Worm (Caenorhabditis elegans): ENCODE data around the gene flp-21.

The flp-21 gene

DNA sequence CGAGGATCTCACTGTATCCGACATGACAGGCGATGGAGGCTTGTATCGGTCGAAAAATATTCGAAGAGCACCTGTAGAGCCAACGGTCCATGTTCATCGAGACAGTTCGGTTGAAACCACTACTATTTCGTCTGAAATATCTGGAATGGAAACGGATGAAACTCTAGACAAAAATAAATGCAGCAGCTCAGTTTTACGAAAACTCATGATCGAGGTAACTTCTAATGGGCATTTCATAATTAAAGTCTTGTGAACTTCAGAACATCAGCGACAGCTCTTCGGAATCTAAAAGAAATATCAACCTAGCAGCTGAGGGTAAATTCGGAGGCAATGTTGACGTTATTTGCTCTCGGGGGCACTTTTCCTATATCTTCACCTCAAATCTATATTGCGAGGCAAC lies 17.9 kb upstream of the flp-21 start (continued):
- TF ChIP-seq attf-6 (GFP tag; IDR thresholded peaks at IDR 0.05) (peak; percentile 16; the same call in 1 of the 2 replicates), sdz-38 (tag; optimal IDR thresholded peaks at IDR 0.05) (no peak), B0336.3 (GFP tag; IDR thresholded peaks at IDR 0.05) (peak; percentile 75), nfyb-1 (GFP tag; IDR thresholded peaks at IDR 0.05) (no peak)

DNA sequence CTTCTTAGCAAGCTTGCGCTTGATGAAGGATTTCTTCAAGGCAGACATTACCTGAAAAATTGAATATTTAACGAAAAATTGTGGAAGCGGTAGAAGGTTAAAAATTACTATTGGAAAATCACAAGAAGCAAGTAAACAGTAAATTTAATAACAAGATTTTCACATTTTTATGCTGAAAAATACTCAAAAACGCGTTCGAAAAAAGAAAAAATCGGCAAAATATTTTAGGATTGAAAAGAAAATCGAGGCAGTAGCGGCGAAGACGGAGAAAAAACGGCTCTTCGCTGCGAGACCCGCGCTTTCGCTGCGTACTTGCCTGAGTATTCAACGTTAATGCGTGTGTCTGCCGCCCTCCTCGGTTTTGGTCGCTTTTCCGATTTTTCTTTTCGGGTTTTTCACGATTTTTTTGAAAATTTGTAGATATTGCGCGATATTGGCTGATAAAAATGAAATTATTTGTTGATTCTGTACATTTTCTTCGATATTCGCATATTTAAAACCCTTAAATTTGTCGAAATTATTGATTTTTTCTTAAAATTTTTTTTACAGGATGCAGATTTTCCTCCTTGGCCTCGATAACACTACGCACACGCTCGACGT lies 17.0 kb upstream of the flp-21 start, which contains the start of the genes rpl-39 and rps-30:
Gene rpl-39 (minus strand): TSS at position 51 of the 600 bp plus-strand sequence.
Gene rps-30 (plus strand): TSS at position 550 of the 600 bp plus-strand sequence.
- TF ChIP-seq egrh-3 (GFP tag; IDR thresholded peaks at IDR 0.05), result peak; percentile 34; the same call in 1 of the 2 replicates
- TF ChIP-seq ztf-28 (GFP tag; IDR thresholded peaks at IDR 0.05), result no peak
- TF ChIP-seq ets-4 (GFP tag; optimal IDR thresholded peaks at IDR 0.05), result no peak
- TF ChIP-seq gei-17 (GFP tag; optimal IDR thresholded peaks at IDR 0.05), result no peak
- TF ChIP-seq dox-1 (GFP tag; IDR thresholded peaks at IDR 0.05), result no peak; the same call in 1 of the 2 replicates
- peak; percentile 29 for TF ChIP-seq snpc-1.1 (tag; optimal IDR thresholded peaks at IDR 0.05; ENCODE audit: insufficient read depth)
- peak; percentile 28 for TF ChIP-seq snpc-4 (GFP tag; optimal IDR thresholded peaks at IDR 0.05)
- peak in 3 of 4 experiments; percentile 47 to 73 (median 53) for TF ChIP-seq snpc-4 (tag; optimal IDR thresholded peaks at IDR 0.05)
- peak; percentile 42; the same call in 1 of the 2 replicates for TF ChIP-seq ekl-4 (GFP tag; IDR thresholded peaks at IDR 0.05)
- no peak for TF ChIP-seq F10E7.11 (tag; optimal IDR thresholded peaks at IDR 0.05)
- TF ChIP-seq lin-26 (GFP tag; IDR thresholded peaks at IDR 0.05), result no peak
- TF ChIP-seq madf-10 (tag; optimal IDR thresholded peaks at IDR 0.05), result peak; percentile 43
- TF ChIP-seq xnd-1 (tag; optimal IDR thresholded peaks at IDR 0.05), result no peak
- TF ChIP-seq lsy-27 (tag; optimal IDR thresholded peaks at IDR 0.05; ENCODE audit: borderline replicate concordance, insufficient read depth), result no peak
- peak; percentile 72 for TF ChIP-seq rcor-1 (GFP tag; IDR thresholded peaks at IDR 0.05)
- TF ChIP-seq F52B5.7 (tag; optimal IDR thresholded peaks at IDR 0.05), result no peak
- peak; percentile 52 for TF ChIP-seq ZK185.1 (tag; optimal IDR thresholded peaks at IDR 0.05; ENCODE audit: poor library complexity, severe bottlenecking)
- TF ChIP-seq ceh-79 (tag; optimal IDR thresholded peaks at IDR 0.05), result no peak
- no peak for TF ChIP-seq B0336.3 (GFP tag; IDR thresholded peaks at IDR 0.05)
- TF ChIP-seq Y56A3A.18 (GFP tag; IDR thresholded peaks at IDR 0.05), result no peak
- TF ChIP-seq madf-3 (GFP tag; IDR thresholded peaks at IDR 0.05), result peak; percentile 79; the same call in 1 of the 2 replicates
- peak; percentile 56 for TF ChIP-seq tlf-1 (GFP tag; optimal IDR thresholded peaks at IDR 0.05)
- no peak for TF ChIP-seq tbx-9 (tag; optimal IDR thresholded peaks at IDR 0.05; ENCODE audit: borderline replicate concordance)
- no peak for TF ChIP-seq akir-1 (GFP tag; optimal IDR thresholded peaks at IDR 0.05)
- TF ChIP-seq Y53F4B.3 (GFP tag; IDR thresholded peaks at IDR 0.05), result no peak
- TF ChIP-seq unc-62 (GFP tag; optimal IDR thresholded peaks at IDR 0.05), result peak; percentile 22
- no peak for TF ChIP-seq aptf-3 (GFP tag; IDR thresholded peaks at IDR 0.05)
- TF ChIP-seq efl-1 (GFP tag; optimal IDR thresholded peaks at IDR 0.05), result peak; percentile 24
- TF ChIP-seq B0261.1 (tag; optimal IDR thresholded peaks at IDR 0.05), result no peak
- no peak for TF ChIP-seq nfya-1 (tag; optimal IDR thresholded peaks at IDR 0.05; ENCODE audit: borderline replicate concordance, insufficient read depth)
- TF ChIP-seq ztf-22 (GFP tag; optimal IDR thresholded peaks at IDR 0.05), result no peak
- TF ChIP-seq die-1 (tag; optimal IDR thresholded peaks at IDR 0.05), result no peak
- peak in 1 of 2 experiments; percentile 22 for TF ChIP-seq let-607 (tag; optimal IDR thresholded peaks at IDR 0.05)
- TF ChIP-seq ztf-25 (GFP tag; IDR thresholded peaks at IDR 0.05), result no peak
- TF ChIP-seq K11D2.4 (GFP tag; IDR thresholded peaks at IDR 0.05), result peak; percentile 72
- no peak for TF ChIP-seq hlh-26 (GFP tag; conservative IDR thresholded peaks at IDR 0.05)
- TF ChIP-seq let-526 (GFP tag; IDR thresholded peaks at IDR 0.05), result no peak
- TF ChIP-seq dpff-1 (tag; optimal IDR thresholded peaks at IDR 0.05), result no peak
- TF ChIP-seq lin-35 (GFP tag; optimal IDR thresholded peaks at IDR 0.05), result peak in 1 of 3 experiments; percentile 53
- no peak for TF ChIP-seq nhr-179 (tag; optimal IDR thresholded peaks at IDR 0.05)
- no peak for TF ChIP-seq B0035.1 (tag; optimal IDR thresholded peaks at IDR 0.05)
- no peak for TF ChIP-seq bed-2 (GFP tag; IDR thresholded peaks at IDR 0.05)

Measured in whole organism, young adult.